Worm (Caenorhabditis elegans): Measurements from ENCODE around the gene flp-3.

DNA sequence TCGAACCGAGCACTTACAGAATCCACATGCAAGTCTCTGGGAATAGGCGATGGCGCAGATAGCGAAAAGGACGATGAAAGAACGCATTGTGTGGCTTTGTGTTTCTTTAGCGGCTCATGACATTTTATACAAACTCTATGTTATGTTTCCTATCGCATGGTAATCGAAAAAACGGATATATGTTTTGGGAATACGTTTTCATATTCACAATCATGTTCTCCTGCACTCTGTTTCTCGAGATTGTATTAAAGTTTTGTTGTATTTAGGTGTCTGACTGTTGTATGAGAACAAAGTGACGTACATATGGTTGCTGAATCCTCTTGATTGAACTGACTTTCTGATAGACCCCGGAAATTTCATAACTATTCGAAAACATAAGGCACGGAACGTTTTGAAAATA is 34.4 kb downstream of the flp-3 start, which contains the start of gene ZC373.2:
- TF ChIP-seq W03F9.2 (tag; optimal IDR thresholded peaks at IDR 0.05) (no peak), him-1 (tag; optimal IDR thresholded peaks at IDR 0.05) (no peak), dao-5 (tag; optimal IDR thresholded peaks at IDR 0.05) (no peak)
